Fruit fly (Drosophila melanogaster) whole organism, embryonic: ENCODE data around the gene mib2.

Experiments used
- Adf1 ChIP-seq: fragments of 200-800 bp; sonication (Bioruptor generic); IDR thresholded peaks from 2 replicates; pipeline ENCODE4 v1.3.6; 2022; ENCODE audit warnings: missing biosample characterization, missing genetic modification characterization
- B-H1 ChIP-seq: fragments of 200-800 bp; sonication (Bioruptor generic); IDR thresholded peaks from 3 replicates; pipeline ENCODE4 v1.3.6; 2022; ENCODE audit warnings: missing biosample characterization, missing genetic modification characterization
- CG10462 ChIP-seq: fragments of 200-800 bp; sonication (Bioruptor generic); optimal IDR thresholded peaks from 2 replicates; lab custom pipeline; 2016; ENCODE audit warnings: missing biosample characterization, missing genetic modification characterization
- CG10565 ChIP-seq: fragments of 200-800 bp; sonication (Bioruptor generic); optimal IDR thresholded peaks from 3 replicates; lab custom pipeline; 2016; ENCODE audit warnings: missing biosample characterization, mild to moderate bottlenecking, missing genetic modification characterization
- CG11560 ChIP-seq: fragments of 200-800 bp; sonication (Bioruptor generic); IDR thresholded peaks from 3 replicates; pipeline ENCODE4 v1.3.6; 2022; ENCODE audit warnings: missing biosample characterization, missing genetic modification characterization
- CG13296 ChIP-seq: fragments of 200-800 bp; sonication (Bioruptor generic); optimal IDR thresholded peaks from 3 replicates; lab custom pipeline; 2018; ENCODE audit warnings: missing biosample characterization, mild to moderate bottlenecking, missing genetic modification characterization
- CG13624 ChIP-seq: fragments of 200-800 bp; sonication (Bioruptor generic); optimal IDR thresholded peaks from 2 replicates; lab custom pipeline; 2016; ENCODE audit warnings: missing biosample characterization, missing genetic modification characterization
- CG14050 ChIP-seq: fragments of 200-800 bp; sonication (Bioruptor generic); IDR thresholded peaks from 3 replicates; pipeline ENCODE4 v1.3.6; 2022; ENCODE audit warnings: missing biosample characterization, missing genetic modification characterization
- CG15514 ChIP-seq: fragments of 200-800 bp; sonication (Bioruptor generic); optimal IDR thresholded peaks from 3 replicates; lab custom pipeline; 2017; ENCODE audit warnings: missing biosample characterization, missing genetic modification characterization, mild to moderate bottlenecking, moderate library complexity, missing genetic modification reagents
- CG18476 ChIP-seq: fragments of 200-800 bp; sonication (Bioruptor generic); optimal IDR thresholded peaks from 2 replicates; lab custom pipeline; 2016; ENCODE audit warnings: missing biosample characterization, mild to moderate bottlenecking, missing genetic modification characterization
- CG18599 ChIP-seq: fragments of 200-800 bp; sonication (Bioruptor generic); optimal IDR thresholded peaks from 3 replicates; lab custom pipeline; 2017; ENCODE audit warnings: missing biosample characterization, missing genetic modification characterization, mild to moderate bottlenecking, moderate library complexity, missing genetic modification reagents
- CG2199 ChIP-seq: fragments of 200-800 bp; sonication (Bioruptor generic); IDR thresholded peaks from 3 replicates; pipeline ENCODE4 v1.3.6; 2022; ENCODE audit warnings: missing biosample characterization, missing genetic modification characterization
- CG30020 ChIP-seq: fragments of 200-800 bp; optimal IDR thresholded peaks from 2 replicates; lab custom pipeline; 2019; ENCODE audit warnings: missing biosample characterization, mild to moderate bottlenecking, missing genetic modification characterization, moderate library complexity
- CG3407 ChIP-seq: fragments of 200-800 bp; sonication (Bioruptor generic); optimal IDR thresholded peaks from 2 replicates; lab custom pipeline; 2018; ENCODE audit warnings: missing biosample characterization, mild to moderate bottlenecking, missing genetic modification characterization
- CG34422 ChIP-seq: fragments of 200-800 bp; sonication (Bioruptor generic); IDR thresholded peaks from 3 replicates; pipeline ENCODE4 v1.3.6; 2022; ENCODE audit warnings: missing biosample characterization, missing genetic modification characterization
- CG3838 ChIP-seq: fragments of 200-800 bp; sonication (Bioruptor generic); optimal IDR thresholded peaks from 3 replicates; lab custom pipeline; 2016; ENCODE audit warnings: missing biosample characterization, missing genetic modification characterization
- CG3847 ChIP-seq: fragments of 200-800 bp; sonication (Bioruptor generic); IDR thresholded peaks from 2 replicates; pipeline ENCODE4 v1.3.6; 2022; ENCODE audit warnings: missing biosample characterization, missing genetic modification characterization
- CG42726 ChIP-seq: fragments of 200-800 bp; sonication (Bioruptor generic); IDR thresholded peaks from 2 replicates; pipeline ENCODE4 v1.3.6; 2022; ENCODE audit warnings: missing biosample characterization, missing genetic modification characterization; ENCODE audit not compliant: partially characterized antibody
- CG4282 ChIP-seq: fragments of 200-800 bp; sonication (Bioruptor generic); optimal IDR thresholded peaks from 2 replicates; lab custom pipeline; 2016; ENCODE audit warnings: missing biosample characterization, missing genetic modification characterization
- CG4424 ChIP-seq: fragments of 200-800 bp; sonication (Bioruptor generic); optimal IDR thresholded peaks from 3 replicates; lab custom pipeline; 2016; ENCODE audit warnings: missing biosample characterization, missing genetic modification characterization
- CG4617 ChIP-seq: fragments of 200-800 bp; sonication (Bioruptor generic); optimal IDR thresholded peaks from 3 replicates; lab custom pipeline; 2016; ENCODE audit warnings: missing biosample characterization, missing genetic modification characterization, borderline replicate concordance
- CG8388 ChIP-seq: fragments of 200-800 bp; sonication (Bioruptor generic); optimal IDR thresholded peaks from 2 replicates; lab custom pipeline; 2019; ENCODE audit warnings: missing biosample characterization, mild to moderate bottlenecking, missing genetic modification characterization, moderate library complexity
- D19A ChIP-seq: fragments of 200-800 bp; optimal IDR thresholded peaks from 3 replicates; lab custom pipeline; 2019; ENCODE audit warnings: missing biosample characterization, mild to moderate bottlenecking, missing genetic modification characterization, moderate library complexity
- Elba2 ChIP-seq: fragments of 200-800 bp; sonication (Bioruptor generic); optimal IDR thresholded peaks from 3 replicates; lab custom pipeline; 2016; ENCODE audit warnings: missing biosample characterization, missing genetic modification characterization
- Hr39 ChIP-seq: fragments of >200 bp; optimal IDR thresholded peaks from 2 replicates; lab custom pipeline; 2017
- MESR4 ChIP-seq: fragments of 200-800 bp; sonication (Bioruptor generic); optimal IDR thresholded peaks from 2 replicates; lab custom pipeline; 2018; ENCODE audit warnings: missing biosample characterization, mild to moderate bottlenecking, missing genetic modification characterization, moderate library complexity
- Mes4 ChIP-seq: fragments of 200-800 bp; sonication (Bioruptor generic); optimal IDR thresholded peaks from 2 replicates; lab custom pipeline; 2016; ENCODE audit warnings: missing biosample characterization, missing genetic modification characterization
- Myb ChIP-seq: fragments of 200-800 bp; sonication (Bioruptor generic); optimal IDR thresholded peaks from 2 replicates; lab custom pipeline; 2016; ENCODE audit warnings: missing biosample characterization, missing genetic modification characterization
- Poxn ChIP-seq: fragments of 200-800 bp; sonication (Bioruptor generic); IDR thresholded peaks from 2 replicates; pipeline ENCODE4 v1.3.6; 2022; ENCODE audit warnings: missing biosample characterization, missing genetic modification characterization
- Rfx ChIP-seq: fragments of 200-800 bp; sonication (Bioruptor generic); IDR thresholded peaks from 2 replicates; pipeline ENCODE4 v1.3.6; 2022; ENCODE audit warnings: missing biosample characterization, missing genetic modification characterization
- aop ChIP-seq: fragments of 200-800 bp; sonication (Bioruptor generic); IDR thresholded peaks from 2 replicates; pipeline ENCODE4 v1.3.6; 2022; ENCODE audit warnings: missing biosample characterization, missing genetic modification characterization
- caup ChIP-seq: fragments of 200-800 bp; sonication (Bioruptor generic); optimal IDR thresholded peaks from 3 replicates; lab custom pipeline; 2017; ENCODE audit warnings: missing biosample characterization, mild to moderate bottlenecking, missing genetic modification characterization, moderate library complexity; ENCODE audit not compliant: severe bottlenecking
- crol ChIP-seq: fragments of 200-800 bp; sonication (Bioruptor generic); IDR thresholded peaks from 2 replicates; pipeline ENCODE4 v1.3.6; 2022; ENCODE audit warnings: missing biosample characterization, missing genetic modification characterization
- dpn ChIP-seq, 2 experiments: fragments of 200-800 bp; sonication (Bioruptor generic); optimal IDR thresholded peaks; 3 replicates each; lab custom pipeline; 2016; ENCODE audit warnings: missing biosample characterization in 2 of 2, missing genetic modification characterization in 2 of 2
- fd102C ChIP-seq: fragments of 200-800 bp; sonication (Bioruptor generic); optimal IDR thresholded peaks from 2 replicates; lab custom pipeline; 2018; ENCODE audit warnings: missing biosample characterization, mild to moderate bottlenecking, missing genetic modification characterization, moderate library complexity
- h ChIP-seq: fragments of >200 bp; optimal IDR thresholded peaks from 2 replicates; lab custom pipeline; 2017
- lov ChIP-seq, 2 experiments: fragments of 200-800 bp in 1 of 2; fragments of >200 bp in 1 of 2; sonication (Bioruptor generic) in 1 of 2; IDR thresholded peaks in 1 of 2; optimal IDR thresholded peaks in 1 of 2; 2 replicates in 1 of 2; 3 replicates in 1 of 2; pipeline versions ENCODE4 v1.3.6 to Lab custom; 2017 to 2022; ENCODE audit warnings: missing biosample characterization in 1 of 2, missing genetic modification characterization in 1 of 2
- nom ChIP-seq: fragments of 200-800 bp; sonication (Bioruptor generic); optimal IDR thresholded peaks from 2 replicates; lab custom pipeline; 2017; ENCODE audit warnings: missing biosample characterization, missing genetic modification characterization, mild to moderate bottlenecking, moderate library complexity, missing genetic modification reagents
- oc ChIP-seq: fragments of 200-800 bp; sonication (Bioruptor generic); optimal IDR thresholded peaks from 2 replicates; lab custom pipeline; 2018; ENCODE audit warnings: missing biosample characterization, mild to moderate bottlenecking, missing genetic modification characterization, moderate library complexity
- odd ChIP-seq: fragments of 200-800 bp; sonication (Bioruptor generic); optimal IDR thresholded peaks from 2 replicates; lab custom pipeline; 2017; ENCODE audit warnings: missing biosample characterization, mild to moderate bottlenecking, missing genetic modification characterization
- peb ChIP-seq: fragments of 200-800 bp; sonication (Bioruptor generic); IDR thresholded peaks from 2 replicates; pipeline ENCODE4 v1.3.6; 2022; ENCODE audit warnings: missing biosample characterization, missing genetic modification characterization
- ro ChIP-seq: fragments of 200-800 bp; sonication (Bioruptor generic); IDR thresholded peaks from 2 replicates; pipeline ENCODE4 v1.3.6; 2022; ENCODE audit warnings: missing biosample characterization, missing genetic modification characterization
- run ChIP-seq: fragments of 200-800 bp; sonication (Bioruptor generic); optimal IDR thresholded peaks from 3 replicates; lab custom pipeline; 2018; ENCODE audit warnings: missing biosample characterization, mild to moderate bottlenecking, missing genetic modification characterization
- sd ChIP-seq: fragments of 200-800 bp; sonication (Bioruptor generic); optimal IDR thresholded peaks from 3 replicates; lab custom pipeline; 2018; ENCODE audit warnings: missing biosample characterization, mild to moderate bottlenecking, missing genetic modification characterization, moderate library complexity
- slou ChIP-seq: fragments of 200-800 bp; sonication (Bioruptor generic); optimal IDR thresholded peaks from 3 replicates; lab custom pipeline; 2016; ENCODE audit warnings: missing biosample characterization, missing genetic modification characterization
- tll ChIP-seq, 2 experiments: fragments of 200-800 bp in 1 of 2; fragments of >200 bp in 1 of 2; sonication (Bioruptor generic) in 1 of 2; optimal IDR thresholded peaks; 2 replicates each; lab custom pipeline; 2017 to 2019; ENCODE audit warnings: missing biosample characterization in 2 of 2, missing genetic modification characterization in 2 of 2, mild to moderate bottlenecking in 1 of 2, moderate library complexity in 1 of 2
- trem ChIP-seq: fragments of 200-800 bp; optimal IDR thresholded peaks from 3 replicates; lab custom pipeline; 2019; ENCODE audit warnings: missing biosample characterization, mild to moderate bottlenecking, missing genetic modification characterization, moderate library complexity
- wor ChIP-seq: fragments of 200-800 bp; sonication (Bioruptor generic); IDR thresholded peaks from 2 replicates; pipeline ENCODE4 v1.3.6; 2022; ENCODE audit warnings: missing biosample characterization, missing genetic modification characterization
- z ChIP-seq: fragments of 200-800 bp; sonication (Bioruptor generic); IDR thresholded peaks from 3 replicates; pipeline ENCODE4 v1.3.6; 2022; ENCODE audit warnings: missing biosample characterization, missing genetic modification characterization
- zen ChIP-seq: fragments of 200-800 bp; sonication (Bioruptor generic); optimal IDR thresholded peaks from 3 replicates; lab custom pipeline; 2018; ENCODE audit warnings: missing biosample characterization, mild to moderate bottlenecking, missing genetic modification characterization, moderate library complexity

The mib2 gene

DNA sequence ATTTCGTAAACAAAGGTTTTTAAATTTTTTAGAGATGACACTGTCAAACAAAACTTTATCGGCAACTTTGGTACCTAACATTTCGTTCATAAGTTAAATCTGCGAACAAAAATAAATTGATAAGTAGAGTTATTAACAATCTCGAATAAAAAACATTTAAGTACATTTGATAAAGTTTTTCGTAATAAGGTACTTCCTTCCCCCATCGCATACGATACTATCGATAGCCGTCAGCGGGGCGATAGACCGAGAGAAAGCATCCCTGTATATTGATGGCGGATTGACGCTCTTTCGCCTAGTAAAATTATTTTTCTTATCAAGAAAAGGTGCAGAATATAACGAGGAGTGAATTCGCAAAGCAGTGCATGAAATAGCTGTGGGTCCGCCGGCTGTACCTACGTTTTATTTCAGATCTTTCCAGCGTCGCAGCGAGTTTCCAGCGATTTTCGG lies 10.9 kb downstream of the mib2 start, which contains the start of the genes Ttc19 and Acn (continued):
- TF ChIP-seq CG42726 (GFP tag; lab: Robert Waterston, UW) (peak; percentile 92), slou (peak; percentile 69), sd (tag; lab: Kevin White, UChicago) (no peak), z (no peak), CG4282 (peak; percentile 89), CG4617 (GFP tag; lab: Kevin White, UChicago) (peak; percentile 77), fd102C (GFP tag; lab: Kevin White, UChicago) (no peak), CG18476 (GFP tag; lab: Kevin White, UChicago) (peak; percentile 83), D19A (no peak), MESR4 (GFP tag; lab: Kevin White, UChicago) (peak; percentile 80), odd (GFP tag; lab: Kevin White, UChicago) (no peak), CG11560 (tag; lab: Robert Waterston, UW) (peak; percentile 52; the same call in 2 of the 3 replicates), zen (peak; percentile 83), CG13624 (GFP tag; lab: Kevin White, UChicago) (peak; percentile 92), Myb (peak; percentile 88), B-H1 (GFP tag; lab: Robert Waterston, UW) (peak; percentile 70), caup (peak; percentile 71), trem (tag; lab: Kevin White, UChicago) (peak; percentile 90), CG3847 (GFP tag; lab: Robert Waterston, UW) (peak; percentile 85), peb (peak; percentile 50; the same call in 1 of the 2 replicates), Hr39 (lab: Kevin White, UChicago) (no peak), CG13296 (GFP tag; lab: Kevin White, UChicago) (peak; percentile 75), CG3838 (peak; percentile 59), ro (GFP tag; lab: Robert Waterston, UW) (peak; percentile 8; the same call in 1 of the 2 replicates), CG18599 (GFP tag; lab: Kevin White, UChicago) (peak; percentile 81), Poxn (GFP tag; lab: Robert Waterston, UW) (0 out of 2 replicates have a peak, but pooled peaks have one; percentile 44), run (tag; lab: Kevin White, UChicago) (no peak), CG3407 (GFP tag; lab: Kevin White, UChicago) (peak; percentile 60), crol (GFP tag; lab: Robert Waterston, UW) (peak; percentile 45), wor (GFP tag; lab: Robert Waterston, UW) (peak; percentile 65), aop (GFP tag; lab: Robert Waterston, UW) (0 out of 2 replicates have a peak, but pooled peaks have one; percentile 20), CG8388 (GFP tag; lab: Kevin White, UChicago) (peak; percentile 81), CG2199 (GFP tag; lab: Robert Waterston, UW) (no peak), CG10462 (GFP tag; lab: Kevin White, UChicago) (peak; percentile 80), CG30020 (tag; lab: Kevin White, UChicago) (peak; percentile 83), CG34422 (peak; percentile 92), lov (optimal IDR thresholded peaks at IDR 0.05; lab: Kevin White, UChicago) (no peak), lov (GFP tag; IDR thresholded peaks at IDR 0.05; lab: Robert Waterston, UW) (peak; percentile 71; the same call in 2 of the 3 replicates), Mes4 (GFP tag; lab: Kevin White, UChicago) (peak; percentile 76), oc (no peak), CG4424 (peak; percentile 87), Rfx (peak; percentile 90), dpn (GFP tag; optimal IDR thresholded peaks at IDR 0.05; lab: Kevin White, UChicago) (peak; percentile 72 to 92), h (lab: Kevin White, UChicago) (no peak), nom (GFP tag; lab: Kevin White, UChicago) (peak; percentile 35), CG14050 (GFP tag; lab: Robert Waterston, UW) (peak; percentile 68), Adf1 (GFP tag; lab: Robert Waterston, UW) (peak; percentile 70), Elba2 (peak; percentile 50), tll (GFP tag; optimal IDR thresholded peaks at IDR 0.05; lab: Kevin White, UChicago) (no peak), CG10565 (GFP tag; lab: Kevin White, UChicago) (peak; percentile 9), CG15514 (GFP tag; lab: Kevin White, UChicago) (peak; percentile 79)
